Worm (Caenorhabditis elegans) whole organism, midembryonic: ENCODE data around the gene C12D8.9.

Experiments used
- flt-1 ChIP-seq: fragments of 200-800 bp; sonication (Bioruptor generic); IDR thresholded peaks from 2 replicates; pipeline ENCODE4 v1.3.6; 2022; ENCODE audit warnings: missing genetic modification characterization, missing compliant biosample characterization
- klf-2 ChIP-seq: fragments of 200-800 bp; sonication (Bioruptor generic); conservative IDR thresholded peaks from 2 replicates; pipeline ENCODE4 v1.3.6; 2022; ENCODE audit warnings: missing genetic modification reagents, missing genetic modification characterization, missing compliant biosample characterization
- med-1 ChIP-seq: sonication (generic microtip); optimal IDR thresholded peaks from 2 replicates; lab custom pipeline; 2017; ENCODE audit warnings: missing genetic modification characterization, mild to moderate bottlenecking, missing compliant biosample characterization, antibody characterized with exemption, missing genetic modification reagents; ENCODE audit not compliant: insufficient read depth
- ref-1 ChIP-seq: fragments of 200-800 bp; sonication (Bioruptor generic); conservative IDR thresholded peaks from 2 replicates; pipeline ENCODE4 v1.3.6; 2022; ENCODE audit warnings: missing genetic modification reagents, missing genetic modification characterization, missing compliant biosample characterization
- tab-1 ChIP-seq: fragments of 200-800 bp; sonication (Bioruptor generic); IDR thresholded peaks from 2 replicates; pipeline ENCODE4 v1.3.6; 2022; ENCODE audit warnings: missing genetic modification characterization, missing compliant biosample characterization
- ztf-23 ChIP-seq: fragments of 200-800 bp; sonication (Bioruptor generic); IDR thresholded peaks from 2 replicates; pipeline ENCODE4 v1.3.6; 2022; ENCODE audit warnings: missing genetic modification reagents, missing genetic modification characterization, missing compliant biosample characterization
- ztf-29 ChIP-seq: fragments of 200-800 bp; sonication (Bioruptor generic); IDR thresholded peaks from 2 replicates; pipeline ENCODE4 v1.3.6; 2022; ENCODE audit warnings: missing genetic modification reagents, missing genetic modification characterization, missing compliant biosample characterization

ce11 chrV:10241121-10241803 is 1.7 kb downstream of the C12D8.9 start, which contains the start of the genes C12D8.21 and col-148:
- TF ChIP-seq tab-1 (GFP tag; lab: Robert Waterston, UW) (no peak), flt-1 (GFP tag; lab: Robert Waterston, UW) (no peak), ref-1 (no peak), med-1 (GFP tag; lab: Kevin White, UChicago) (no peak), ztf-23 (GFP tag; lab: Robert Waterston, UW) (no peak), ztf-29 (GFP tag; lab: Robert Waterston, UW) (no peak), klf-2 (GFP tag; lab: Robert Waterston, UW) (no peak)
